Fruit fly (Drosophila melanogaster) whole organism, adult: ENCODE measurements around the gene dah.

Source experiments
- CG33017 ChIP-seq: fragments of 200-800 bp; sonication (Bioruptor generic); optimal IDR thresholded peaks from 2 replicates; lab custom pipeline; 2018; ENCODE audit warnings: missing biosample characterization, mild to moderate bottlenecking, missing genetic modification characterization, moderate library complexity
- CG7045 ChIP-seq: fragments of 200-800 bp; sonication (Bioruptor generic); optimal IDR thresholded peaks from 2 replicates; lab custom pipeline; 2017; ENCODE audit warnings: missing biosample characterization, mild to moderate bottlenecking, missing genetic modification characterization
- cic ChIP-seq: fragments of 200-800 bp; sonication (Bioruptor generic); optimal IDR thresholded peaks from 2 replicates; lab custom pipeline; 2017; ENCODE audit warnings: missing biosample characterization, mild to moderate bottlenecking, missing genetic modification characterization, moderate library complexity
- pad ChIP-seq: fragments of 200-800 bp; sonication (Bioruptor generic); optimal IDR thresholded peaks from 3 replicates; lab custom pipeline; 2017; ENCODE audit warnings: missing biosample characterization, missing genetic modification characterization, mild to moderate bottlenecking, moderate library complexity, missing genetic modification reagents

DNA sequence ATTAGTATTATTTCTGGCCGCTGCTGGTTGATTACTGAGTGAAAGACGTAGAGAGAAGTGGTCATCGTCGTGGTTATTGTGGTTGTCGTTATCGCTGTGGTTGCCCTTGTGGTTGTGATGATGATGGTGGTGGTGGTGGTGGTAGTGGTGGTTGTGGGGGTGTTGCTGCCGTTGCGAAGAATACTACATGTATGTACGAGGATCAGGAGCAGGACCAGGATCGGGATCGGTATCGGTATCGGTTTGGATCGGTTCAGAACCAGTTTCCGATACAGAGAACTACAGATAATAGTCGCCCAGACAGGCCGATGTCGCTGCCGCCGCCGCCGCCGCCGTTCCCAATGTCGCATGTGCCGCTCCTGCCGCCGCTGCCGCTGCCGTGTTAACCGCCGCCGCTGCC is 24.6 kb downstream of the dah start:
- TF ChIP-seq CG33017 (tag; lab: Kevin White, UChicago) (no peak), cic (GFP tag; lab: Kevin White, UChicago) (no peak), pad (GFP tag; lab: Kevin White, UChicago) (no peak), CG7045 (GFP tag; lab: Kevin White, UChicago) (no peak)
